Fruit fly (Drosophila melanogaster) ovary, adult (tissue): Measurements from ENCODE around the gene Helz.

Experiments used
- CG17801 ChIP-seq: fragments of 200-800 bp; optimal IDR thresholded peaks from 2 replicates; lab custom pipeline; 2019; ENCODE audit warnings: missing biosample characterization, mild to moderate bottlenecking, missing genetic modification characterization, moderate library complexity; ENCODE audit not compliant: partially characterized antibody

The Helz gene

dm6 chr3L:14769183-14769582 lies 20.6 kb upstream of the Helz start, which contains the start of gene Mgat4b:
Gene Mgat4b (minus strand): TSS chr3L:14769283.
- TF ChIP-seq CG17801 (GFP tag; lab: Kevin White, UChicago) = no peak

DNA sequence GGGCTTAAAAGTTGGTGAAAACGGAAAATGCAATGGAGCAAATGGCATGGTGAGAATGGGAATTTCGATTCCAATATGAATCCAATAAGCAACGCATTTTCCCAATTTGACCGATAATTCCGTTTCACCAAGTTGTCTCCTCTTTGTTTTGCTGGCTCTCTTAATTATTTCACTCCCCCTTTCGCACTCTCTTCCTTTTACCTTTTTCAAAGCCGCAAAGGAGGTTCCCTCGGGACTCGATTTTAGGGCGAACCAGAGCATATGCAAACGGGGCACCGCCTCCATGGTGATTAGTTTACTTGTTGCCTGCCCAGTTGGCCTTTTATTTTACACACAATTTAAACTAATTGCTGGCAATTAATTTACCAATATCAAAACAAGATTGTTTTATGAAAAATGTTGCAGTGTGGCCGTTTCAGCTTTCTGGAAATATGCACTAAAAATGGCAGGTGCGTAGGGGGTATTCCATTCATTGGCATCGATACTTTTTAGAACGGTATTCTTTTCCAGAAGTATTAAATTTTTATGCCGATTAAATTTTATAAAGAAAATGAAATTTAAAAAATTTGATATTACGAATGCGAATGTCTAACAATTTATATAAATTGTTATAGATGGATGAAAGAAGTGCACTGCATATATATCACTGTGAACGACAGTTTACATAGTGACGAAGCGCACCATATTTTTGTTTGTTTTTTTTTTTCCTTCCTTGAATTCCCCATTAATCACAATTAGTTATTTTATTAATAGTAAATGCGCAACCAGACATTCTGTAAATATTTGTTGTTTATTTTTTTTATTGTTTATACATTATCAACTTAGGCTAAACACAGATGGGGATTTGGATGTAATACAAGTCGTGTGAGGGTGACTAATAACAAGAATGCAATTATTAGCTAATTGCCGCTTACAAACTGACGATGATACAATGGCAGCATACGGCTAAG lies 13.7 kb upstream of the Helz start, which contains the start of gene mop:
TSS of gene mop (minus strand) at position 419 of the 950 bp plus-strand sequence.
- TF ChIP-seq CG17801 (GFP tag; lab: Kevin White, UChicago) = no peak

- TF ChIP-seq CG17801 (GFP tag; lab: Kevin White, UChicago) = no peak
Measured at dm6 chr3L:14779289-14779688, 10.4 kb upstream of the Helz start.

DNA sequence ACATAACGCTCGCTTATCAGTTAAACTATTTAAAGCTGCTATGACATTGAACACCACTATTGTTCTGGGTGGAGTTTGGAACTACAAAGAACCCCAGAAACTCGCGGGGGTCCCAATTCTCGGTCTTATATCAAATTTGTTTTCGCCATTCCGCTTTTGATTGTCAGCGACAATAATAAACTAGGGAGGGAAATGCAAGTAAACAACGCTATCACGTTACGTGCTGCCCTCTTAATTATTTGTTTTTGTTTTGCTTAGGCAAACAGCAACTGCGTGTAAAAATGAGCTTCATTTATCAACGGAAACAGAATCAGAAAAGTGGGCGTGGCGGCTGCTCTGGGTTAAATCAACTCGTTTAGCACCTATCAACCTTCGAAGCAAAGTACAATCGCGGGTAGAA lies 9.5 kb upstream of the Helz start:
- peak; percentile 61 for TF ChIP-seq CG17801 (GFP tag; lab: Kevin White, UChicago)

DNA sequence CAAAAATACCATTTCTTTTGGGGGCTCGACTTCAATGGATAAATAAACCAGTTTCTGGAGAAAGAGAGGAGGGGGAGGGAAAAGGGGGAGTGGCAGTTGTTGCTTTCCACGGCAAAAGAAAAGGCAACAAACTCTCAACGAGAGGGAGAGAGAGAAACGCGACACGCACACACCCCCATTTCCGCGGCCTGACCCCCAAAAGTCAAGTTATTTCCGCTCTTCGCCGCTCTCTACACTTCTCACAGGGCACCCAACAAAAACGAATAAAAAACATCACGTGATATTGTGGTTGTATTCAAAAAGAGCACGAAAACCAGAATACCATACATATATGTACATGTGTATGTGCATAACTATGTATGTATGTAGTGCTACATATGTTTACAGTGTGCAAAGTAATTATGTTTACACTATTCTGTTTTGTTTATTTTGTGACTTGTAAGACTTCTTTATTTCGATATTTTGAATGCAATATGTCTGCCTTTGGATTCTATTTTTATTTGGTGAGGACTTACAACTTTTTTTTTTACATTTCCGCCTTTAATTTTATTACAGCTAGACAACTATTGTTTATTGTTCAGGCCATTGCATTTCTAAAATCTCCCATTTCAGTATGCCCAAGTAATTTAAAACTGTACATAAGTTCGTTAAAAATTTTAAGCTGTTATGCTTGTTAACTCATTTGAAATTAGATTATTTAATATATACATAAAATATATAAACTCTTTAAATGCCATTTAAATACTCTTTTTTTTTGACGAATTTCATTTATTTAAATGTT lies 8.5 kb upstream of the Helz start:
- peak; percentile 81 for TF ChIP-seq CG17801 (GFP tag; lab: Kevin White, UChicago)

DNA sequence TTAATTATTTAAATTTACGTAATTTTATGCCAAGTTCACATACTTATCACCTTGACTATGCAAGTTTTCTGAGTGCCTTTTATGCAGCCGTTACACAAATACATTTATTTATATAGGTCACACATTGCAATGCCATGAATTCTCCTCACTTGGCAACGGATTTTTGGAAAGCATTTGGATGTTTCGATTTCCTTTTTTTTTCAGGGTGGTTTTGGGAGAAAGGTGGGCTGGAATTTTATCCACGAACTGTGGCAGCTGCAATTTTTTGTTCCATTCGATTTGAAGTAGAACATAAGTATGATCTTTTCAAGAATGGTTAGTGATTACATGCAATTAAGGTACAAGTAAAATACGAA lies 7.9 kb upstream of the Helz start:
- TF ChIP-seq CG17801 (GFP tag; lab: Kevin White, UChicago) = no peak

dm6 chr3L:14782626-14783362 lies 6.9 kb upstream of the Helz start:
- peak; percentile 32 for TF ChIP-seq CG17801 (GFP tag; lab: Kevin White, UChicago)

- TF ChIP-seq CG17801 (GFP tag; lab: Kevin White, UChicago) = no peak
Measured at dm6 chr3L:14783363-14783627, 6.4 kb upstream of the Helz start.

DNA sequence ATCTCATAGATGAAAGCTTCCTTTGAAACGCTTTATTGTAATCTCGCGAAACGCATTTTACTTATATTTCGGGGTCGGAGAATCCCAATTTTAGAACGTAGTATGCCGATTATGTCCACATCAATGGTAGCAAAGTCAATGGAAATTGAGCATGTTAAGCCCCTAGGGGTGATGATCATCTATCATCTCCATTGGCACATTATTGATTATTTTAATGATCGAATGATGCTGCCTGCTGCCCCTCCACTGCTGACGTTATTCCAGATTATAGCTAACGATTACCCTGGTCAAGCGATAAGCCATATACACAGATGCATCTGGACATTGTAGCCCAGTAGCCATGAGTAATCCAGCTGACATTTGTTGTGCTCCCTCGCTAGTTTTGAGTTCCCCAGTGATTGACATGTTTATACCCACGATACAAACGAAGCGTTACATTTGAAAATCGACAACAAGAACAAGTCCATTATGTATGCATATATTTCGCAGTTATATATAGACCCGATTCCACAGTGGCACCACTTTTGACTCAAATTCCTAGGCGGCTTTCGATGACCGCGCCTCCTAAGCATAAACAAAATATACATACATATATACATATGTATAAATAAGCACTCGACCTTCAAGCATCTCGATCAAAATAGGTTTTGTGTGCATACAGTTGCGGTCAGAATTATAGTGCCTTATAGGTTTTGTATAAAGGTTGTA lies 5.3 kb upstream of the Helz start:
- TF ChIP-seq CG17801 (GFP tag; lab: Kevin White, UChicago) = no peak

dm6 chr3L:14784949-14785408 lies 4.8 kb upstream of the Helz start:
- TF ChIP-seq CG17801 (GFP tag; lab: Kevin White, UChicago) = peak; percentile 5

dm6 chr3L:14785492-14785916 lies 4.2 kb upstream of the Helz start:
- TF ChIP-seq CG17801 (GFP tag; lab: Kevin White, UChicago) = peak; percentile 87

DNA sequence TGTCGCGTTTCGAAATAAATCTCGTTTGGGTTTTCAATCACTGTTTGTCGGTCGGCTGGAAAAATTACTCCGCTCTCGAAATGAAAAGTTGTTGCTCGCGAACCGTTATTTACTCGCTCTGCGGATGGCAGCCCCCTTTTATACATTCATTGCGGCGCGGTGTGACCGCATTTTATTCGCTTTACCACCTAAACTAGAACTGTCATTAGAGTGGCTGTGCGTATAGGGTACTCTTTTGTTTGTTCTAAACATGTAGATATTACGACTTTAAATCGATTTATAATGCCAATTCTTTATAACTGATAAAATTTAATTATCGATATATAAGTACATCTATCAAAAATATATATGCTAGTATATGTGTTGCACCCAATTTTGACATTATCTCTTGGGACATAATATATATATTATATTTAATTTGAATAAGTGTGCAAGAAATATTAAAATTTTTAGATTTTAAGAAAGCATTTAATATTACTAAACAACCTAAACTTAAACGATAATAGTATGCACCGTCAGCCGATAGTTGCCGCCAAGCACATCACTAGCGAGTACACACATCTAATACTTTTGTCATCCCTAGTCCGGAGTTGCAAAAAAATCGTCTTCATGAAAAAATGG lies 3.4 kb upstream of the Helz start, which contains the start of the genes bmm and Tdrd3:
TSS of gene bmm (minus strand) at position 183 of the 621 bp plus-strand sequence.
TSS of gene Tdrd3 (plus strand) at position 562 of the 621 bp plus-strand sequence.
- peak; percentile 82 for TF ChIP-seq CG17801 (GFP tag; lab: Kevin White, UChicago)

DNA sequence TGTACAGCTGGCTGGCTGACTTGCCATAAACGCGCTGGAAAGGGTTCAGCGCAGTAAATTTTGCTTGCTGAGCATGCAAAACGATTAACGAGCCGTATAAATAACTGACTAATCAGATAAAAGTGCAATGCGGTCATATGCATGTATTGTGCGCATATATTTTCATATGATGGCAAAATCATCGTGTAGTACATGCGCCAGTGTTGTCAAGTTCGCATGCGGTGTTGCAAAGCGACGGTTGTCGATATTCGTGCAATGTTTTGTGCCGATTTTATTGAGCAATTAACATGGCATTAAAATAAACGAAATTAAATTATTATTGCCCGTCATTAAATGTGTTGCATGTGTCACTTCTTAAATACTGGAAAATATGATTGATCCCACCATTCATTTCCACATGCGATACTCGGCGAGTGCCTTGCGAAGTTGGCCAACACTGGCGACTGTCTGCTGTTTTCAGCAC lies 423 bp downstream of the Helz start:
- TF ChIP-seq CG17801 (GFP tag; lab: Kevin White, UChicago) = peak; percentile 73
